Fruit fly (Drosophila melanogaster) whole organism, embryonic: ENCODE data around the gene CG34002.

Experiments used
- CG10209 ChIP-seq: fragments of 200-800 bp; sonication (Bioruptor generic); optimal IDR thresholded peaks from 3 replicates; lab custom pipeline; 2017; ENCODE audit warnings: missing biosample characterization, mild to moderate bottlenecking, missing genetic modification characterization, missing genetic modification reagents
- CG10267 ChIP-seq: fragments of 200-800 bp; sonication (Bioruptor generic); optimal IDR thresholded peaks from 2 replicates; lab custom pipeline; 2018; ENCODE audit warnings: missing biosample characterization, mild to moderate bottlenecking, missing genetic modification characterization, moderate library complexity
- CG10431 ChIP-seq: fragments of 200-800 bp; sonication (Bioruptor generic); optimal IDR thresholded peaks from 3 replicates; lab custom pipeline; 2018; ENCODE audit warnings: missing biosample characterization, mild to moderate bottlenecking, missing genetic modification characterization
- CG10543 ChIP-seq: fragments of 200-800 bp; sonication (Bioruptor generic); optimal IDR thresholded peaks from 3 replicates; lab custom pipeline; 2017; ENCODE audit warnings: missing biosample characterization, mild to moderate bottlenecking, missing genetic modification characterization, moderate library complexity
- CG12104 ChIP-seq: fragments of 200-800 bp; sonication (Bioruptor generic); optimal IDR thresholded peaks from 3 replicates; lab custom pipeline; 2016; ENCODE audit warnings: missing biosample characterization, missing genetic modification characterization
- CG12155 ChIP-seq: fragments of 200-800 bp; sonication (Bioruptor generic); optimal IDR thresholded peaks from 3 replicates; lab custom pipeline; 2016; ENCODE audit warnings: missing biosample characterization, missing genetic modification characterization
- CG13624 ChIP-seq: fragments of 200-800 bp; sonication (Bioruptor generic); optimal IDR thresholded peaks from 2 replicates; lab custom pipeline; 2016; ENCODE audit warnings: missing biosample characterization, missing genetic modification characterization
- CG13775 ChIP-seq: fragments of 200-800 bp; sonication (Bioruptor generic); optimal IDR thresholded peaks from 3 replicates; lab custom pipeline; 2017; ENCODE audit warnings: missing biosample characterization, mild to moderate bottlenecking, missing genetic modification characterization
- CG13894 ChIP-seq: fragments of 200-800 bp; sonication (Bioruptor generic); optimal IDR thresholded peaks from 3 replicates; lab custom pipeline; 2018; ENCODE audit warnings: missing biosample characterization, mild to moderate bottlenecking, missing genetic modification characterization, moderate library complexity
- CG14860 ChIP-seq: fragments of 200-800 bp; sonication (Bioruptor generic); IDR thresholded peaks from 3 replicates; pipeline ENCODE4 v1.3.6; 2022; ENCODE audit warnings: missing biosample characterization, missing genetic modification characterization; ENCODE audit not compliant: partially characterized antibody
- CG15479 ChIP-seq: fragments of 200-800 bp; sonication (Bioruptor generic); optimal IDR thresholded peaks from 3 replicates; lab custom pipeline; 2019; ENCODE audit warnings: missing biosample characterization, mild to moderate bottlenecking, missing genetic modification characterization, moderate library complexity
- CG1647 ChIP-seq: fragments of 200-800 bp; sonication (Bioruptor generic); optimal IDR thresholded peaks from 3 replicates; lab custom pipeline; 2016; ENCODE audit warnings: missing biosample characterization, missing genetic modification characterization
- CG2202 ChIP-seq: fragments of 200-800 bp; sonication (Bioruptor generic); optimal IDR thresholded peaks from 2 replicates; lab custom pipeline; 2018; ENCODE audit warnings: missing biosample characterization, mild to moderate bottlenecking, missing genetic modification characterization
- CG30431 ChIP-seq: fragments of 200-800 bp; sonication (Bioruptor generic); optimal IDR thresholded peaks from 2 replicates; lab custom pipeline; 2017; ENCODE audit warnings: missing biosample characterization, missing genetic modification characterization
- CG31388 ChIP-seq: fragments of 200-800 bp; sonication (Bioruptor generic); optimal IDR thresholded peaks from 2 replicates; lab custom pipeline; 2016; ENCODE audit warnings: missing biosample characterization, missing genetic modification characterization
- CG4328 ChIP-seq: fragments of 200-800 bp; sonication (Bioruptor generic); optimal IDR thresholded peaks from 3 replicates; lab custom pipeline; 2017; ENCODE audit warnings: missing biosample characterization, missing genetic modification reagents, missing genetic modification characterization
- CG6175 ChIP-seq: fragments of 200-800 bp; sonication (Bioruptor generic); IDR thresholded peaks from 3 replicates; pipeline ENCODE4 v1.3.6; 2022; ENCODE audit warnings: missing biosample characterization, missing genetic modification characterization
- CG7987 ChIP-seq: fragments of 200-800 bp; sonication (Bioruptor generic); optimal IDR thresholded peaks from 2 replicates; lab custom pipeline; 2018; ENCODE audit warnings: missing biosample characterization, mild to moderate bottlenecking, missing genetic modification characterization, moderate library complexity
- CG9437 ChIP-seq: fragments of 200-800 bp; sonication (Bioruptor generic); optimal IDR thresholded peaks from 2 replicates; lab custom pipeline; 2018; ENCODE audit warnings: missing biosample characterization, mild to moderate bottlenecking, missing genetic modification characterization
- CHES-1-like ChIP-seq: fragments of 200-800 bp; sonication (Bioruptor generic); optimal IDR thresholded peaks from 2 replicates; lab custom pipeline; 2016; ENCODE audit warnings: missing biosample characterization, missing genetic modification characterization
- D19B ChIP-seq: fragments of 200-800 bp; sonication (Bioruptor generic); optimal IDR thresholded peaks from 2 replicates; lab custom pipeline; 2017; ENCODE audit warnings: missing biosample characterization, mild to moderate bottlenecking, missing genetic modification characterization
- Dll ChIP-seq: fragments of 200-800 bp; sonication (Bioruptor generic); IDR thresholded peaks from 4 replicates; pipeline ENCODE4 v1.3.6; 2022; ENCODE audit warnings: missing biosample characterization, missing genetic modification characterization; ENCODE audit not compliant: partially characterized antibody
- Eip74EF ChIP-seq, 2 experiments: fragments of 200-800 bp in 1 of 2; fragments of >200 bp in 1 of 2; sonication (Bioruptor generic) in 1 of 2; optimal IDR thresholded peaks; 2 replicates each; lab custom pipeline; 2017 to 2019; ENCODE audit warnings: missing biosample characterization in 2 of 2, missing genetic modification characterization in 2 of 2, mild to moderate bottlenecking in 1 of 2, moderate library complexity in 1 of 2
- Fer3 ChIP-seq: fragments of 200-800 bp; sonication (Bioruptor generic); optimal IDR thresholded peaks from 2 replicates; lab custom pipeline; 2018; ENCODE audit warnings: missing biosample characterization, mild to moderate bottlenecking, missing genetic modification characterization, moderate library complexity
- H15 ChIP-seq: fragments of 200-800 bp; sonication (Bioruptor generic); IDR thresholded peaks from 3 replicates; pipeline ENCODE4 v1.3.6; 2022; ENCODE audit warnings: missing biosample characterization, missing genetic modification characterization
- Hr39 ChIP-seq: fragments of >200 bp; optimal IDR thresholded peaks from 2 replicates; lab custom pipeline; 2017
- MESR4 ChIP-seq: fragments of 200-800 bp; sonication (Bioruptor generic); optimal IDR thresholded peaks from 2 replicates; lab custom pipeline; 2018; ENCODE audit warnings: missing biosample characterization, mild to moderate bottlenecking, missing genetic modification characterization, moderate library complexity
- MTF-1 ChIP-seq: fragments of 200-800 bp; sonication (Bioruptor generic); optimal IDR thresholded peaks from 2 replicates; lab custom pipeline; 2018; ENCODE audit warnings: missing biosample characterization, mild to moderate bottlenecking, missing genetic modification characterization, borderline replicate concordance
- Nf-YC ChIP-seq: fragments of 200-800 bp; optimal IDR thresholded peaks from 3 replicates; lab custom pipeline; 2019; ENCODE audit warnings: missing biosample characterization, mild to moderate bottlenecking, missing genetic modification characterization, moderate library complexity
- PHDP ChIP-seq: fragments of 200-800 bp; sonication (Bioruptor generic); optimal IDR thresholded peaks from 3 replicates; lab custom pipeline; 2018; ENCODE audit warnings: missing biosample characterization, mild to moderate bottlenecking, missing genetic modification characterization, moderate library complexity
- Pdp1 ChIP-seq, 2 experiments: fragments of 200-800 bp; sonication (Bioruptor generic); optimal IDR thresholded peaks; 3 replicates each; lab custom pipeline; 2016; ENCODE audit warnings: missing biosample characterization in 2 of 2, missing genetic modification characterization in 2 of 2, mild to moderate bottlenecking in 1 of 2, moderate library complexity in 1 of 2
- Poxn ChIP-seq: fragments of 200-800 bp; sonication (Bioruptor generic); IDR thresholded peaks from 2 replicates; pipeline ENCODE4 v1.3.6; 2022; ENCODE audit warnings: missing biosample characterization, missing genetic modification characterization
- Xrp1 ChIP-seq: fragments of 200-800 bp; sonication (Bioruptor generic); IDR thresholded peaks from 2 replicates; pipeline ENCODE4 v1.3.6; 2022; ENCODE audit warnings: missing biosample characterization, missing genetic modification characterization
- ap ChIP-seq: fragments of 200-800 bp; sonication (Bioruptor generic); IDR thresholded peaks from 2 replicates; pipeline ENCODE4 v1.3.6; 2022; ENCODE audit warnings: missing biosample characterization, missing genetic modification characterization
- bcd ChIP-seq: fragments of 200-800 bp; sonication (Bioruptor generic); optimal IDR thresholded peaks from 2 replicates; lab custom pipeline; 2017; ENCODE audit warnings: missing biosample characterization, mild to moderate bottlenecking, missing genetic modification characterization
- chn ChIP-seq: fragments of 200-800 bp; sonication (Bioruptor generic); optimal IDR thresholded peaks from 2 replicates; lab custom pipeline; 2016; ENCODE audit warnings: missing biosample characterization, missing genetic modification characterization
- disco-r ChIP-seq: fragments of 200-800 bp; sonication (Bioruptor generic); optimal IDR thresholded peaks from 2 replicates; lab custom pipeline; 2016; ENCODE audit warnings: missing biosample characterization, missing genetic modification characterization
- grn ChIP-seq: fragments of 200-800 bp; sonication (Bioruptor generic); optimal IDR thresholded peaks from 3 replicates; lab custom pipeline; 2017; ENCODE audit warnings: missing biosample characterization, missing genetic modification characterization
- hbn ChIP-seq: fragments of 200-800 bp; sonication (Bioruptor generic); IDR thresholded peaks from 2 replicates; pipeline ENCODE4 v1.3.6; 2022; ENCODE audit warnings: missing biosample characterization, missing genetic modification characterization; ENCODE audit not compliant: partially characterized antibody
- ind ChIP-seq: fragments of 200-800 bp; sonication (Bioruptor generic); optimal IDR thresholded peaks from 3 replicates; lab custom pipeline; 2016; ENCODE audit warnings: missing biosample characterization, missing genetic modification characterization
- insv ChIP-seq, 2 experiments: fragments of 200-800 bp; sonication (Bioruptor generic); optimal IDR thresholded peaks; 3 replicates each; lab custom pipeline; 2016 to 2018; ENCODE audit warnings: missing biosample characterization in 2 of 2, missing genetic modification characterization in 2 of 2
- jing ChIP-seq: fragments of 200-800 bp; sonication (Bioruptor generic); optimal IDR thresholded peaks from 2 replicates; lab custom pipeline; 2018; ENCODE audit warnings: missing biosample characterization, mild to moderate bottlenecking, missing genetic modification characterization
- jumu ChIP-seq: fragments of 200-800 bp; sonication (Bioruptor generic); optimal IDR thresholded peaks from 3 replicates; lab custom pipeline; 2016; ENCODE audit warnings: missing biosample characterization, missing genetic modification characterization
- kay ChIP-seq: fragments of 200-800 bp; sonication (Bioruptor generic); optimal IDR thresholded peaks from 2 replicates; lab custom pipeline; 2016; ENCODE audit warnings: missing biosample characterization, missing genetic modification characterization
- seq ChIP-seq: fragments of 200-800 bp; sonication (Bioruptor generic); IDR thresholded peaks from 2 replicates; pipeline ENCODE4 v1.3.6; 2022; ENCODE audit warnings: missing biosample characterization, missing genetic modification characterization
- sob ChIP-seq: fragments of 200-800 bp; sonication (Bioruptor generic); IDR thresholded peaks from 2 replicates; pipeline ENCODE4 v1.3.6; 2022; ENCODE audit warnings: missing biosample characterization, missing genetic modification characterization
- tup ChIP-seq: fragments of 200-800 bp; sonication (Bioruptor generic); optimal IDR thresholded peaks from 2 replicates; lab custom pipeline; 2016; ENCODE audit warnings: missing biosample characterization, mild to moderate bottlenecking, missing genetic modification characterization, moderate library complexity
- unc-4 ChIP-seq: fragments of 200-800 bp; sonication (Bioruptor generic); IDR thresholded peaks from 2 replicates; pipeline ENCODE4 v1.3.6; 2022; ENCODE audit warnings: missing biosample characterization, missing genetic modification characterization; ENCODE audit not compliant: partially characterized antibody

CG34002 gene

dm6 chr3L:17856655-17857479 is 1.4 kb upstream of the CG34002 start, which contains the start of gene CG5535 (continued):
- TF ChIP-seq Dll (no peak), PHDP (tag; lab: Kevin White, UChicago) (peak; percentile 74), Nf-YC (peak; percentile 84), disco-r (GFP tag; lab: Kevin White, UChicago) (no peak), CG13624 (GFP tag; lab: Kevin White, UChicago) (peak; percentile 30), MESR4 (GFP tag; lab: Kevin White, UChicago) (peak; percentile 9), CG9437 (GFP tag; lab: Kevin White, UChicago) (peak; percentile 93), CG12104 (GFP tag; lab: Kevin White, UChicago) (peak; percentile 78), ap (GFP tag; lab: Robert Waterston, UW) (peak; percentile 39; the same call in 1 of the 2 replicates), Pdp1 (GFP tag; optimal IDR thresholded peaks at IDR 0.05; lab: Kevin White, UChicago) (peak; percentile 45 to 80), H15 (peak; percentile 35; the same call in 1 of the 3 replicates), CG10543 (GFP tag; lab: Kevin White, UChicago) (peak; percentile 60), Hr39 (lab: Kevin White, UChicago) (no peak), CG15479 (GFP tag; lab: Kevin White, UChicago) (no peak), Xrp1 (GFP tag; lab: Robert Waterston, UW) (peak; percentile 63), insv (GFP tag; optimal IDR thresholded peaks at IDR 0.05; lab: Kevin White, UChicago) (peak in 1 of 2 experiments; percentile 47), CG10431 (GFP tag; lab: Kevin White, UChicago) (peak; percentile 59), CG10209 (peak; percentile 88), CG1647 (GFP tag; lab: Kevin White, UChicago) (peak; percentile 24), tup (no peak), sob (GFP tag; lab: Robert Waterston, UW) (peak; percentile 77), Poxn (GFP tag; lab: Robert Waterston, UW) (no peak), CG30431 (peak; percentile 56), CG7987 (GFP tag; lab: Kevin White, UChicago) (peak; percentile 50), Fer3 (tag; lab: Kevin White, UChicago) (peak; percentile 48), hbn (GFP tag; lab: Robert Waterston, UW) (no peak), CG6175 (GFP tag; lab: Robert Waterston, UW) (peak; percentile 35; the same call in 1 of the 3 replicates), Eip74EF (GFP tag; optimal IDR thresholded peaks at IDR 0.05; lab: Kevin White, UChicago) (peak in 1 of 2 experiments; percentile 82), ind (GFP tag; lab: Kevin White, UChicago) (peak; percentile 60), CG12155 (GFP tag; lab: Kevin White, UChicago) (peak; percentile 61), jumu (peak; percentile 51), chn (peak; percentile 48), CG14860 (GFP tag; lab: Robert Waterston, UW) (no peak), CHES-1-like (GFP tag; lab: Kevin White, UChicago) (no peak), grn (GFP tag; lab: Kevin White, UChicago) (no peak), unc-4 (no peak), D19B (GFP tag; lab: Kevin White, UChicago) (peak; percentile 49), jing (no peak), kay (GFP tag; lab: Kevin White, UChicago) (peak; percentile 37), CG2202 (tag; lab: Kevin White, UChicago) (peak; percentile 63), CG13894 (tag; lab: Kevin White, UChicago) (peak; percentile 40), CG4328 (peak; percentile 73), CG10267 (tag; lab: Kevin White, UChicago) (peak; percentile 77), CG13775 (GFP tag; lab: Kevin White, UChicago) (peak; percentile 91), seq (peak; percentile 49), MTF-1 (GFP tag; lab: Kevin White, UChicago) (peak; percentile 59), CG31388 (GFP tag; lab: Kevin White, UChicago) (no peak), bcd (GFP tag; lab: Kevin White, UChicago) (peak; percentile 88)
